Fruit fly (Drosophila melanogaster) whole organism, embryonic: ENCODE data around the gene Snx6.
A peak's percentile ranks its signal among the peaks of the same experiment; 100 is the strongest.

ENCODE experiments used
- BtbVII ChIP-seq: fragments of 200-800 bp; sonication (Bioruptor generic); optimal IDR thresholded peaks from 3 replicates; lab custom pipeline; 2017; ENCODE audit warnings: missing biosample characterization, mild to moderate bottlenecking, missing genetic modification characterization
- CG1024 ChIP-seq: fragments of 200-800 bp; sonication (Bioruptor generic); IDR thresholded peaks from 2 replicates; pipeline ENCODE4 v1.3.6; 2022; ENCODE audit warnings: missing biosample characterization, missing genetic modification characterization
- CG12236 ChIP-seq: fragments of 200-800 bp; sonication (Bioruptor generic); optimal IDR thresholded peaks from 2 replicates; lab custom pipeline; 2016; ENCODE audit warnings: missing biosample characterization, missing genetic modification characterization
- CG1233 ChIP-seq: fragments of 200-800 bp; sonication (Bioruptor generic); optimal IDR thresholded peaks from 4 replicates; lab custom pipeline; 2018; ENCODE audit warnings: missing biosample characterization, mild to moderate bottlenecking, missing genetic modification characterization
- CG14014 ChIP-seq: fragments of 200-800 bp; sonication (Bioruptor generic); IDR thresholded peaks from 2 replicates; pipeline ENCODE4 v1.3.6; 2022; ENCODE audit warnings: missing biosample characterization, missing genetic modification characterization
- CG15269 ChIP-seq: fragments of 200-800 bp; sonication (Bioruptor generic); optimal IDR thresholded peaks from 2 replicates; lab custom pipeline; 2018; ENCODE audit warnings: missing biosample characterization, mild to moderate bottlenecking, missing genetic modification characterization, moderate library complexity
- CG15601 ChIP-seq: fragments of 200-800 bp; sonication (Bioruptor generic); optimal IDR thresholded peaks from 3 replicates; lab custom pipeline; 2019; ENCODE audit warnings: missing biosample characterization, mild to moderate bottlenecking, missing genetic modification characterization, moderate library complexity
- CG17361 ChIP-seq: fragments of 200-800 bp; sonication (Bioruptor generic); IDR thresholded peaks from 3 replicates; pipeline ENCODE4 v1.3.6; 2022; ENCODE audit warnings: missing biosample characterization, missing genetic modification characterization
- CG17829 ChIP-seq: fragments of 200-800 bp; optimal IDR thresholded peaks from 2 replicates; lab custom pipeline; 2019; ENCODE audit warnings: missing biosample characterization, mild to moderate bottlenecking, missing genetic modification characterization, moderate library complexity
- CG30431 ChIP-seq: fragments of 200-800 bp; sonication (Bioruptor generic); optimal IDR thresholded peaks from 2 replicates; lab custom pipeline; 2017; ENCODE audit warnings: missing biosample characterization, missing genetic modification characterization
- CG34376 ChIP-seq: fragments of 200-800 bp; sonication (Bioruptor generic); optimal IDR thresholded peaks from 2 replicates; lab custom pipeline; 2018; ENCODE audit warnings: missing biosample characterization, mild to moderate bottlenecking, missing genetic modification characterization
- CG34422 ChIP-seq: fragments of 200-800 bp; sonication (Bioruptor generic); IDR thresholded peaks from 3 replicates; pipeline ENCODE4 v1.3.6; 2022; ENCODE audit warnings: missing biosample characterization, missing genetic modification characterization
- CG3726 ChIP-seq: fragments of 200-800 bp; sonication (Bioruptor generic); IDR thresholded peaks from 3 replicates; pipeline ENCODE4, ENCODE4 v1.3.6; 2022; ENCODE audit warnings: missing biosample characterization, missing genetic modification characterization
- CG6683 ChIP-seq: fragments of 200-800 bp; sonication (Bioruptor generic); optimal IDR thresholded peaks from 2 replicates; lab custom pipeline; 2017; ENCODE audit warnings: missing biosample characterization, mild to moderate bottlenecking, missing genetic modification characterization, missing genetic modification reagents
- CG6854 ChIP-seq: fragments of 200-800 bp; sonication (Bioruptor generic); optimal IDR thresholded peaks from 3 replicates; lab custom pipeline; 2017; ENCODE audit warnings: missing biosample characterization, mild to moderate bottlenecking, missing genetic modification characterization
- CG7556 ChIP-seq: fragments of 200-800 bp; sonication (Bioruptor generic); optimal IDR thresholded peaks from 2 replicates; lab custom pipeline; 2017; ENCODE audit warnings: missing biosample characterization, mild to moderate bottlenecking, missing genetic modification characterization
- CG8359 ChIP-seq: fragments of 200-800 bp; sonication (Bioruptor generic); optimal IDR thresholded peaks from 2 replicates; lab custom pipeline; 2017; ENCODE audit warnings: missing biosample characterization, mild to moderate bottlenecking, missing genetic modification characterization, borderline replicate concordance
- Dad ChIP-seq: fragments of 200-800 bp; sonication (Bioruptor generic); optimal IDR thresholded peaks from 3 replicates; lab custom pipeline; 2016; ENCODE audit warnings: missing biosample characterization, missing genetic modification characterization
- Dfd ChIP-seq, 2 experiments: fragments of >200 bp; optimal IDR thresholded peaks; 2 replicates each; lab custom pipeline; 2017; ENCODE audit warnings: missing biosample characterization in 2 of 2, missing genetic modification characterization in 2 of 2
- E2f1 ChIP-seq: fragments of 200-800 bp; sonication (Bioruptor generic); IDR thresholded peaks from 2 replicates; pipeline ENCODE4 v1.3.6; 2022; ENCODE audit warnings: missing biosample characterization, missing genetic modification characterization
- ERR ChIP-seq: fragments of 200-800 bp; sonication (Bioruptor generic); optimal IDR thresholded peaks from 2 replicates; lab custom pipeline; 2016; ENCODE audit warnings: missing biosample characterization, missing genetic modification characterization
- Gsc ChIP-seq: fragments of 200-800 bp; sonication (Bioruptor generic); IDR thresholded peaks from 2 replicates; pipeline ENCODE4 v1.3.6; 2022; ENCODE audit warnings: missing biosample characterization, missing genetic modification characterization
- HmgD ChIP-seq: fragments of 200-800 bp; sonication (Bioruptor generic); optimal IDR thresholded peaks from 3 replicates; lab custom pipeline; 2016; ENCODE audit warnings: missing biosample characterization, missing genetic modification characterization
- Hr39 ChIP-seq: fragments of >200 bp; optimal IDR thresholded peaks from 2 replicates; lab custom pipeline; 2017
- Hr51 ChIP-seq, 2 experiments: fragments of 200-800 bp; sonication (Bioruptor generic); optimal IDR thresholded peaks; 2 replicates in 1 of 2; 3 replicates in 1 of 2; lab custom pipeline; 2016 to 2018; ENCODE audit warnings: missing biosample characterization in 2 of 2, missing genetic modification characterization in 2 of 2, mild to moderate bottlenecking in 1 of 2, moderate library complexity in 1 of 2
- NK7.1 ChIP-seq: fragments of 200-800 bp; sonication (Bioruptor generic); optimal IDR thresholded peaks from 3 replicates; lab custom pipeline; 2016; ENCODE audit warnings: missing biosample characterization, missing genetic modification characterization
- Nf-YA ChIP-seq: fragments of 200-800 bp; sonication (Bioruptor generic); IDR thresholded peaks from 2 replicates; pipeline ENCODE4 v1.3.6; 2022; ENCODE audit warnings: missing biosample characterization, missing genetic modification characterization
- Side ChIP-seq: fragments of 200-800 bp; sonication (Bioruptor generic); optimal IDR thresholded peaks from 2 replicates; lab custom pipeline; 2016; ENCODE audit warnings: missing biosample characterization, missing genetic modification characterization
- Sox100B ChIP-seq: fragments of 200-800 bp; sonication (Bioruptor generic); optimal IDR thresholded peaks from 3 replicates; lab custom pipeline; 2018; ENCODE audit warnings: missing biosample characterization, mild to moderate bottlenecking, missing genetic modification characterization
- Sry-δ ChIP-seq: fragments of 200-800 bp; sonication (Bioruptor generic); optimal IDR thresholded peaks from 2 replicates; lab custom pipeline; 2016; ENCODE audit warnings: missing biosample characterization, missing genetic modification characterization
- amos ChIP-seq: fragments of 200-800 bp; sonication (Bioruptor generic); IDR thresholded peaks from 2 replicates; pipeline ENCODE4 v1.3.6; 2022; ENCODE audit warnings: missing biosample characterization, missing genetic modification characterization; ENCODE audit not compliant: partially characterized antibody
- corto ChIP-seq: fragments of 200-800 bp; sonication (Bioruptor generic); optimal IDR thresholded peaks from 2 replicates; lab custom pipeline; 2016; ENCODE audit warnings: missing biosample characterization, mild to moderate bottlenecking, missing genetic modification characterization, moderate library complexity
- crp ChIP-seq, 2 experiments: fragments of 200-800 bp; sonication (Bioruptor generic); optimal IDR thresholded peaks; 2 replicates in 1 of 2; 3 replicates in 1 of 2; lab custom pipeline; 2017; ENCODE audit warnings: missing biosample characterization in 2 of 2, missing genetic modification characterization in 2 of 2, mild to moderate bottlenecking in 1 of 2, moderate library complexity in 1 of 2
- dati ChIP-seq: fragments of 200-800 bp; sonication (Bioruptor generic); IDR thresholded peaks from 2 replicates; pipeline ENCODE4 v1.3.6; 2022; ENCODE audit warnings: missing biosample characterization, missing genetic modification characterization
- dimm ChIP-seq: fragments of 200-800 bp; sonication (Bioruptor generic); IDR thresholded peaks from 2 replicates; pipeline ENCODE4 v1.3.6; 2022; ENCODE audit warnings: missing biosample characterization, missing genetic modification characterization
- fd96Cb ChIP-seq: fragments of 200-800 bp; sonication (Bioruptor generic); optimal IDR thresholded peaks from 2 replicates; lab custom pipeline; 2018; ENCODE audit warnings: missing biosample characterization, mild to moderate bottlenecking, missing genetic modification characterization, moderate library complexity
- gcm2 ChIP-seq: fragments of 200-800 bp; sonication (Bioruptor generic); optimal IDR thresholded peaks from 2 replicates; lab custom pipeline; 2016; ENCODE audit warnings: missing biosample characterization, missing genetic modification characterization
- grau ChIP-seq: fragments of 200-800 bp; optimal IDR thresholded peaks from 3 replicates; lab custom pipeline; 2019; ENCODE audit warnings: missing biosample characterization, mild to moderate bottlenecking, missing genetic modification characterization, moderate library complexity
- gsb-n ChIP-seq: fragments of 200-800 bp; sonication (Bioruptor generic); optimal IDR thresholded peaks from 3 replicates; lab custom pipeline; 2018; ENCODE audit warnings: missing biosample characterization, mild to moderate bottlenecking, missing genetic modification characterization
- kay ChIP-seq: fragments of 200-800 bp; sonication (Bioruptor generic); optimal IDR thresholded peaks from 2 replicates; lab custom pipeline; 2016; ENCODE audit warnings: missing biosample characterization, missing genetic modification characterization
- klu ChIP-seq: fragments of 200-800 bp; sonication (Bioruptor generic); IDR thresholded peaks from 2 replicates; pipeline ENCODE4 v1.3.6; 2022; ENCODE audit warnings: missing biosample characterization, missing genetic modification characterization
- knrl ChIP-seq: fragments of 200-800 bp; sonication (Bioruptor generic); IDR thresholded peaks from 3 replicates; pipeline ENCODE4 v1.3.6; 2022; ENCODE audit warnings: missing biosample characterization, missing genetic modification characterization; ENCODE audit not compliant: partially characterized antibody
- onecut ChIP-seq: fragments of 200-800 bp; sonication (Bioruptor generic); IDR thresholded peaks from 2 replicates; pipeline ENCODE4 v1.3.6; 2022; ENCODE audit warnings: missing biosample characterization, missing genetic modification characterization
- pan ChIP-seq, 4 experiments: fragments of >200 bp in 3 of 4; fragments of 200-800 bp in 1 of 4; sonication (Bioruptor generic) in 1 of 4; optimal IDR thresholded peaks in 3 of 4; IDR thresholded peaks in 1 of 4; 2 replicates each; pipeline versions ENCODE4 v1.3.6 to Lab custom; 2017 to 2022; ENCODE audit warnings: missing biosample characterization in 2 of 4, missing genetic modification characterization in 2 of 4, mixed read lengths in 1 of 4
- pho ChIP-seq: fragments of 200-800 bp; sonication (Bioruptor generic); optimal IDR thresholded peaks from 2 replicates; lab custom pipeline; 2016; ENCODE audit warnings: missing biosample characterization, missing genetic modification characterization
- pnt ChIP-seq: fragments of 200-800 bp; sonication (Bioruptor generic); optimal IDR thresholded peaks from 3 replicates; lab custom pipeline; 2016; ENCODE audit warnings: missing biosample characterization, missing genetic modification characterization
- sd ChIP-seq: fragments of 200-800 bp; sonication (Bioruptor generic); optimal IDR thresholded peaks from 3 replicates; lab custom pipeline; 2018; ENCODE audit warnings: missing biosample characterization, mild to moderate bottlenecking, missing genetic modification characterization, moderate library complexity
- sens ChIP-seq: fragments of 200-800 bp; sonication (Bioruptor generic); peaks from one replicate; lab custom pipeline; 2016; ENCODE audit warnings: missing biosample characterization, missing genetic modification characterization
- tin ChIP-seq: fragments of 200-800 bp; sonication (Bioruptor generic); optimal IDR thresholded peaks from 3 replicates; lab custom pipeline; 2016; ENCODE audit warnings: missing biosample characterization, missing genetic modification characterization
- tx ChIP-seq: fragments of 200-800 bp; sonication (Bioruptor generic); optimal IDR thresholded peaks from 2 replicates; lab custom pipeline; 2016; ENCODE audit warnings: missing biosample characterization, missing genetic modification characterization
- zen ChIP-seq: fragments of 200-800 bp; sonication (Bioruptor generic); optimal IDR thresholded peaks from 3 replicates; lab custom pipeline; 2018; ENCODE audit warnings: missing biosample characterization, mild to moderate bottlenecking, missing genetic modification characterization, moderate library complexity

The Snx6 gene

dm6 chr2L:8239712-8240245 lies 19.2 kb upstream of the Snx6 start, which contains the start of gene Pvr (continued):
- TF ChIP-seq Sox100B (GFP tag; lab: Kevin White, UChicago) (no peak), ERR (GFP tag; lab: Kevin White, UChicago) (no peak), pnt (GFP tag; lab: Kevin White, UChicago) (no peak), dati (GFP tag; lab: Robert Waterston, UW) (no peak), gcm2 (GFP tag; lab: Kevin White, UChicago) (no peak), Sry-δ (peak; percentile 93), E2f1 (GFP tag; lab: Robert Waterston, UW) (no peak), pan (optimal IDR thresholded peaks at IDR 0.05; lab: Kevin White, UChicago) (no peak), pan (GFP tag; optimal IDR thresholded peaks at IDR 0.05 in 1 of 2, IDR thresholded peaks at IDR 0.05 in 1 of 2) (no peak), fd96Cb (tag; lab: Kevin White, UChicago) (no peak), CG7556 (no peak), CG34422 (GFP tag; lab: Robert Waterston, UW) (peak; percentile 11; the same call in 1 of the 3 replicates), Side (no peak), CG17829 (tag; lab: Kevin White, UChicago) (peak; percentile 28), sd (tag; lab: Kevin White, UChicago) (no peak), CG15601 (tag; lab: Kevin White, UChicago) (peak; percentile 80), amos (GFP tag; lab: Robert Waterston, UW) (peak; percentile 94; the same call in 1 of the 2 replicates), CG6854 (GFP tag; lab: Kevin White, UChicago) (no peak), kay (GFP tag; lab: Kevin White, UChicago) (no peak), Nf-YA (no peak), pho (GFP tag; lab: Kevin White, UChicago) (no peak), HmgD (no peak), corto (GFP tag; lab: Kevin White, UChicago) (no peak), gsb-n (tag; lab: Kevin White, UChicago) (no peak), Dfd (GFP tag; optimal IDR thresholded peaks at IDR 0.05; lab: Kevin White, UChicago) (no peak), CG17361 (GFP tag; lab: Robert Waterston, UW) (no peak), CG34376 (GFP tag; lab: Kevin White, UChicago) (peak; percentile 2), tx (GFP tag; lab: Kevin White, UChicago) (no peak), CG1024 (GFP tag; lab: Robert Waterston, UW) (no peak), CG8359 (GFP tag; lab: Kevin White, UChicago) (no peak), crp (GFP tag; optimal IDR thresholded peaks at IDR 0.05; lab: Kevin White, UChicago) (no peak), tin (no peak), knrl (GFP tag; lab: Robert Waterston, UW) (peak; percentile 94), onecut (GFP tag; lab: Robert Waterston, UW) (no peak), CG3726 (no peak), BtbVII (peak; percentile 18), klu (no peak; the same call in 1 of the 2 replicates), sens (GFP tag; lab: Kevin White, UChicago) (no peak), NK7.1 (GFP tag; lab: Kevin White, UChicago) (no peak), zen (tag; lab: Kevin White, UChicago) (no peak), CG30431 (GFP tag; lab: Kevin White, UChicago) (no peak), CG15269 (tag; lab: Kevin White, UChicago) (no peak), Gsc (GFP tag; lab: Robert Waterston, UW) (no peak), CG6683 (GFP tag; lab: Kevin White, UChicago) (no peak), Hr51 (GFP tag; optimal IDR thresholded peaks at IDR 0.05; lab: Kevin White, UChicago) (no peak), Dad (GFP tag; lab: Kevin White, UChicago) (peak; percentile 23), Hr39 (lab: Kevin White, UChicago) (no peak), CG1233 (GFP tag; lab: Kevin White, UChicago) (no peak), CG12236 (GFP tag; lab: Kevin White, UChicago) (no peak), grau (tag; lab: Kevin White, UChicago) (no peak), dimm (no peak), CG14014 (GFP tag; lab: Robert Waterston, UW) (no peak)
